Worm (Caenorhabditis elegans) whole organism, L1 larva: Measurements from ENCODE around the gene pccb-1.

Experiments
- C04F5.9 ChIP-seq: sonication (generic microtip); optimal IDR thresholded peaks from 2 replicates; lab custom pipeline; 2016; ENCODE audit warnings: missing genetic modification characterization, missing compliant biosample characterization
- C34B4.2 ChIP-seq: sonication (generic microtip); optimal IDR thresholded peaks from 2 replicates; lab custom pipeline; 2017; ENCODE audit warnings: mild to moderate bottlenecking, missing genetic modification characterization, missing compliant biosample characterization
- F16B12.6 ChIP-seq: fragments of 150-350 bp; optimal IDR thresholded peaks from 2 replicates; lab custom pipeline; 2014; ENCODE audit warnings: missing biosample characterization, missing genetic modification characterization
- Y116A8C.19 ChIP-seq: sonication (generic microtip); optimal IDR thresholded peaks from 2 replicates; lab custom pipeline; 2016; ENCODE audit warnings: missing compliant biosample characterization, missing genetic modification characterization, borderline replicate concordance
- aha-1 ChIP-seq: fragments of 150-350 bp; optimal IDR thresholded peaks from 2 replicates; lab custom pipeline; 2014; ENCODE audit warnings: missing biosample characterization, missing genetic modification characterization
- ama-1 ChIP-seq: fragments of 150-350 bp; optimal IDR thresholded peaks from 2 replicates; lab custom pipeline; 2014
- blmp-1 ChIP-seq: fragments of 150-350 bp; optimal IDR thresholded peaks from 2 replicates; lab custom pipeline; 2014; ENCODE audit warnings: missing biosample characterization, missing genetic modification characterization
- ceh-63 ChIP-seq: fragments of 200-800 bp; sonication (Bioruptor generic); optimal IDR thresholded peaks from 2 replicates; lab custom pipeline; 2018; ENCODE audit warnings: mild to moderate bottlenecking, missing genetic modification characterization, missing compliant biosample characterization
- ceh-8 ChIP-seq: fragments of 200-800 bp; sonication (Bioruptor generic); optimal IDR thresholded peaks from 2 replicates; lab custom pipeline; 2018; ENCODE audit warnings: mild to moderate bottlenecking, missing genetic modification characterization, moderate library complexity, missing compliant biosample characterization
- ceh-88 ChIP-seq: fragments of 200-800 bp; sonication (Bioruptor generic); IDR thresholded peaks from 2 replicates; pipeline ENCODE4 v1.3.6; 2022; ENCODE audit warnings: missing genetic modification characterization, missing compliant biosample characterization
- ceh-90 ChIP-seq: sonication (generic microtip); optimal IDR thresholded peaks from 2 replicates; lab custom pipeline; 2016; ENCODE audit warnings: missing genetic modification characterization, missing compliant biosample characterization
- dpl-1 ChIP-seq, 3 experiments: fragments of 150-350 bp in 2 of 3; sonication (generic microtip) in 1 of 3; optimal IDR thresholded peaks; 2 replicates each; lab custom pipeline; 2014 to 2017; ENCODE audit warnings: missing biosample characterization in 3 of 3, missing genetic modification characterization in 3 of 3, missing genetic modification reagents in 3 of 3
- efl-1 ChIP-seq, 4 experiments: fragments of 150-350 bp; optimal IDR thresholded peaks in 3 of 4; peaks in 1 of 4; 1 replicate in 1 of 4; 2 replicates in 3 of 4; lab custom pipeline; 2014; ENCODE audit warnings: missing biosample characterization in 2 of 4, missing genetic modification characterization in 2 of 4, missing genetic modification reagents in 2 of 4
- egl-13 ChIP-seq: sonication (generic microtip); optimal IDR thresholded peaks from 2 replicates; lab custom pipeline; 2016; ENCODE audit warnings: missing genotype, missing genetic modification reagents, missing genetic modification characterization, missing compliant biosample characterization
- egl-27 ChIP-seq, 2 experiments: fragments of 150-350 bp in 1 of 2; sonication (generic microtip); optimal IDR thresholded peaks; 3 replicates each; lab custom pipeline; 2017 to 2018; ENCODE audit warnings: missing biosample characterization in 2 of 2, missing genetic modification characterization in 2 of 2, missing genetic modification reagents in 2 of 2
- elt-2 ChIP-seq: sonication (generic microtip); optimal IDR thresholded peaks from 2 replicates; lab custom pipeline; 2016; ENCODE audit warnings: missing genetic modification characterization, mild to moderate bottlenecking, inconsistent platforms, missing compliant biosample characterization, missing genetic modification reagents
- fos-1 ChIP-seq: fragments of 150-350 bp; optimal IDR thresholded peaks from 2 replicates; lab custom pipeline; 2014; ENCODE audit warnings: missing biosample characterization, missing genetic modification characterization
- grh-1 ChIP-seq: fragments of 200-800 bp; sonication (Bioruptor generic); IDR thresholded peaks from 2 replicates; pipeline ENCODE4 v1.3.6; 2022; ENCODE audit warnings: missing genetic modification reagents, missing genetic modification characterization, missing compliant biosample characterization
- hlh-17 ChIP-seq: fragments of 200-800 bp; sonication (Bioruptor generic); optimal IDR thresholded peaks from 2 replicates; lab custom pipeline; 2018; ENCODE audit warnings: missing genetic modification characterization, mild to moderate bottlenecking, missing compliant biosample characterization, moderate library complexity, borderline replicate concordance
- irx-1 ChIP-seq: sonication (generic microtip); optimal IDR thresholded peaks from 2 replicates; lab custom pipeline; 2016; ENCODE audit warnings: missing genetic modification characterization, missing compliant biosample characterization
- lin-13 ChIP-seq: fragments of 150-350 bp; optimal IDR thresholded peaks from 2 replicates; lab custom pipeline; 2014; ENCODE audit warnings: missing biosample characterization, missing genetic modification reagents, missing genetic modification characterization
- lin-14 ChIP-seq: fragments of 200-800 bp; sonication (Bioruptor generic); optimal IDR thresholded peaks from 2 replicates; lab custom pipeline; 2018; ENCODE audit warnings: mild to moderate bottlenecking, missing genetic modification characterization, moderate library complexity, missing compliant biosample characterization
- lin-15B ChIP-seq: fragments of 150-350 bp; sonication (generic microtip); optimal IDR thresholded peaks from 3 replicates; lab custom pipeline; 2014; ENCODE audit warnings: missing biosample characterization, missing genetic modification characterization
- lin-39 ChIP-seq: fragments of 150-350 bp; optimal IDR thresholded peaks from 2 replicates; lab custom pipeline; 2014; ENCODE audit warnings: missing biosample characterization, missing genetic modification reagents, missing genetic modification characterization
- lir-3 ChIP-seq: sonication (generic microtip); optimal IDR thresholded peaks from 2 replicates; lab custom pipeline; 2016; ENCODE audit warnings: mild to moderate bottlenecking, missing genetic modification characterization, moderate library complexity, missing compliant biosample characterization; ENCODE audit not compliant: poor library complexity
- mab-9 ChIP-seq: fragments of 200-800 bp; sonication (Bioruptor generic); IDR thresholded peaks from 2 replicates; pipeline ENCODE4 v1.3.6; 2022; ENCODE audit warnings: missing genetic modification reagents, missing genetic modification characterization, missing compliant biosample characterization
- mdl-1 ChIP-seq, 2 experiments: fragments of 150-350 bp; optimal IDR thresholded peaks; 2 replicates each; lab custom pipeline; 2014 to 2017; ENCODE audit warnings: missing biosample characterization in 2 of 2, missing genetic modification characterization in 2 of 2, inconsistent platforms in 1 of 2
- mef-2 ChIP-seq: fragments of 150-350 bp; optimal IDR thresholded peaks from 2 replicates; lab custom pipeline; 2014; ENCODE audit warnings: missing biosample characterization, missing genetic modification characterization
- mep-1 ChIP-seq: fragments of 150-350 bp; optimal IDR thresholded peaks from 2 replicates; lab custom pipeline; 2014; ENCODE audit warnings: missing biosample characterization, missing genetic modification characterization
- nhr-11 ChIP-seq: fragments of 150-350 bp; optimal IDR thresholded peaks from 2 replicates; lab custom pipeline; 2014; ENCODE audit warnings: missing biosample characterization, missing genetic modification characterization
- nhr-12 ChIP-seq: sonication (generic microtip); optimal IDR thresholded peaks from 2 replicates; lab custom pipeline; 2017; ENCODE audit warnings: missing biosample characterization, missing genetic modification characterization
- nhr-237 ChIP-seq: fragments of 150-350 bp; optimal IDR thresholded peaks from 2 replicates; lab custom pipeline; 2014; ENCODE audit warnings: missing biosample characterization, missing genetic modification characterization
- nhr-71 ChIP-seq: sonication (generic microtip); optimal IDR thresholded peaks from 2 replicates; lab custom pipeline; 2016; ENCODE audit warnings: mild to moderate bottlenecking, missing genetic modification characterization, moderate library complexity, missing compliant biosample characterization
- nhr-76 ChIP-seq: sonication (generic microtip); optimal IDR thresholded peaks from 2 replicates; lab custom pipeline; 2017; ENCODE audit warnings: missing biosample characterization, missing genetic modification characterization
- nhr-77 ChIP-seq: fragments of 150-350 bp; optimal IDR thresholded peaks from 2 replicates; lab custom pipeline; 2014; ENCODE audit warnings: missing biosample characterization, missing genetic modification characterization
- nhr-84 ChIP-seq: sonication (generic microtip); optimal IDR thresholded peaks from 2 replicates; lab custom pipeline; 2017; ENCODE audit warnings: missing biosample characterization, missing genetic modification characterization
- nhr-85 ChIP-seq: sonication (generic microtip); peaks from one replicate; lab custom pipeline; 2016; ENCODE audit warnings: missing genetic modification characterization, inconsistent platforms, missing compliant biosample characterization
- pag-3 ChIP-seq: sonication (generic microtip); optimal IDR thresholded peaks from 2 replicates; lab custom pipeline; 2017; ENCODE audit warnings: missing genetic modification characterization, mild to moderate bottlenecking, missing compliant biosample characterization, antibody characterized with exemption, borderline replicate concordance; ENCODE audit not compliant: insufficient read depth
- pax-3 ChIP-seq: fragments of 200-800 bp; sonication (Bioruptor generic); optimal IDR thresholded peaks from 2 replicates; lab custom pipeline; 2018; ENCODE audit warnings: mild to moderate bottlenecking, missing genetic modification characterization, moderate library complexity, missing compliant biosample characterization
- pqm-1 ChIP-seq: sonication (generic microtip); optimal IDR thresholded peaks from 3 replicates; lab custom pipeline; 2017; ENCODE audit warnings: missing biosample characterization, missing genetic modification characterization
- snpc-4 ChIP-seq: fragments of 150-350 bp; optimal IDR thresholded peaks from 2 replicates; lab custom pipeline; 2014; ENCODE audit warnings: missing biosample characterization, missing genetic modification characterization
- sox-4 ChIP-seq: sonication (generic microtip); optimal IDR thresholded peaks from 2 replicates; lab custom pipeline; 2016; ENCODE audit warnings: missing genetic modification characterization, missing compliant biosample characterization
- unc-86 ChIP-seq: sonication (generic microtip); optimal IDR thresholded peaks from 2 replicates; lab custom pipeline; 2016; ENCODE audit warnings: missing genetic modification characterization, missing compliant biosample characterization
- vab-15 ChIP-seq: sonication (generic microtip); optimal IDR thresholded peaks from 2 replicates; lab custom pipeline; 2017; ENCODE audit warnings: missing genotype, mild to moderate bottlenecking, missing genetic modification characterization, missing compliant biosample characterization
- xbp-1 ChIP-seq: sonication (generic microtip); optimal IDR thresholded peaks from 2 replicates; lab custom pipeline; 2016; ENCODE audit warnings: missing genetic modification characterization, missing compliant biosample characterization
- zag-1 ChIP-seq: fragments of 150-350 bp; optimal IDR thresholded peaks from 2 replicates; lab custom pipeline; 2014; ENCODE audit warnings: missing biosample characterization, missing genetic modification characterization
- zip-4 ChIP-seq: fragments of 200-800 bp; sonication (Bioruptor generic); optimal IDR thresholded peaks from 2 replicates; lab custom pipeline; 2018; ENCODE audit warnings: mild to moderate bottlenecking, missing genetic modification characterization, moderate library complexity, missing compliant biosample characterization
- ztf-11 ChIP-seq, 2 experiments: sonication (generic microtip); optimal IDR thresholded peaks; 2 replicates each; lab custom pipeline; 2016 to 2017; ENCODE audit warnings: missing genetic modification characterization in 2 of 2, missing biosample characterization in 1 of 2, missing compliant biosample characterization in 1 of 2
- ztf-4 ChIP-seq: fragments of 150-350 bp; optimal IDR thresholded peaks from 2 replicates; lab custom pipeline; 2014; ENCODE audit warnings: missing biosample characterization, missing genetic modification characterization

Gene pccb-1

ce11 chrX:3094304-3094703 lies 5.0 kb downstream of the pccb-1 start, which contains the start of gene wrt-2:
Gene wrt-2, minus strand, starts transcription at chrX:3094349.
- TF ChIP-seq snpc-4 (tag; lab: Kevin White, UChicago): no peak
- TF ChIP-seq blmp-1 (tag; lab: Kevin White, UChicago): peak; percentile 83
- no peak for TF ChIP-seq C04F5.9 (tag; lab: Kevin White, UChicago)
- TF ChIP-seq efl-1 (optimal IDR thresholded peaks at IDR 0.05; lab: Kevin White, UChicago): no peak
- peak in 1 of 2 experiments; percentile 10 for TF ChIP-seq efl-1 (GFP tag; optimal IDR thresholded peaks at IDR 0.05 in 1 of 2; lab: Kevin White, UChicago)

- TF ChIP-seq nhr-12 (tag; lab: Kevin White, UChicago) (no peak), ceh-8 (GFP tag; lab: Kevin White, UChicago) (peak; percentile 66), nhr-84 (tag; lab: Kevin White, UChicago) (no peak), egl-13 (peak; percentile 74), hlh-17 (GFP tag; lab: Kevin White, UChicago) (no peak), ztf-4 (tag; lab: Kevin White, UChicago) (peak; percentile 57), aha-1 (peak; percentile 40), pag-3 (tag; lab: Kevin White, UChicago) (no peak), lir-3 (tag; lab: Kevin White, UChicago) (peak; percentile 62), ztf-11 (tag; optimal IDR thresholded peaks at IDR 0.05; lab: Kevin White, UChicago) (peak in 1 of 2 experiments; percentile 51), irx-1 (tag; lab: Kevin White, UChicago) (peak; percentile 83), dpl-1 (GFP tag; optimal IDR thresholded peaks at IDR 0.05; lab: Kevin White, UChicago) (peak; percentile 67 to 82 (median 80)), zip-4 (peak; percentile 62), Y116A8C.19 (tag; lab: Kevin White, UChicago) (no peak), nhr-77 (peak; percentile 81), C34B4.2 (no peak), zag-1 (tag; lab: Kevin White, UChicago) (no peak), ceh-90 (tag; lab: Kevin White, UChicago) (no peak), pax-3 (tag; lab: Kevin White, UChicago) (peak; percentile 62), lin-14 (GFP tag; lab: Kevin White, UChicago) (peak; percentile 96), ama-1 (lab: Kevin White, UChicago) (peak; percentile 29), lin-15B (no peak), mab-9 (peak; percentile 54; the same call in 1 of the 2 replicates), egl-27 (tag; optimal IDR thresholded peaks at IDR 0.05; lab: Kevin White, UChicago) (no peak), nhr-71 (tag; lab: Kevin White, UChicago) (peak; percentile 93), vab-15 (no peak), nhr-76 (tag; lab: Kevin White, UChicago) (peak; percentile 16), mep-1 (tag; lab: Kevin White, UChicago) (peak; percentile 96), mef-2 (tag; lab: Kevin White, UChicago) (no peak), F16B12.6 (tag; lab: Kevin White, UChicago) (peak; percentile 60), elt-2 (tag; lab: Kevin White, UChicago) (peak; percentile 85), efl-1 (optimal IDR thresholded peaks at IDR 0.05; lab: Kevin White, UChicago) (peak; percentile 75 to 79), efl-1 (GFP tag; optimal IDR thresholded peaks at IDR 0.05 in 1 of 2; lab: Kevin White, UChicago) (peak; percentile 64 to 96), sox-4 (tag; lab: Kevin White, UChicago) (peak; percentile 15), grh-1 (peak; percentile 70), nhr-11 (tag; lab: Kevin White, UChicago) (peak; percentile 65), unc-86 (tag; lab: Kevin White, UChicago) (peak; percentile 81), ceh-88 (GFP tag; lab: Robert Waterston, UW) (peak; percentile 48; the same call in 1 of the 2 replicates), C04F5.9 (tag; lab: Kevin White, UChicago) (peak; percentile 49), pqm-1 (tag; lab: Kevin White, UChicago) (no peak), xbp-1 (peak; percentile 90), lin-39 (tag; lab: Kevin White, UChicago) (peak; percentile 90), nhr-85 (tag; lab: Kevin White, UChicago) (peak; percentile 88), lin-13 (GFP tag; lab: Kevin White, UChicago) (peak; percentile 80), mdl-1 (tag; optimal IDR thresholded peaks at IDR 0.05; lab: Kevin White, UChicago) (peak in 1 of 2 experiments; percentile 76), nhr-237 (tag; lab: Kevin White, UChicago) (peak; percentile 69), ceh-63 (GFP tag; lab: Kevin White, UChicago) (no peak), fos-1 (tag; lab: Kevin White, UChicago) (peak; percentile 79)
Measured at ce11 chrX:3099832-3100231, 10.5 kb downstream of the pccb-1 start, which contains the start of gene sec-3. Gene sec-3, minus strand, starts transcription at chrX:3099852.
